Worm (Caenorhabditis elegans) whole organism, late embryonic: ENCODE measurements around the gene dach-1.

Source experiments
- C08G9.2 ChIP-seq: sonication (generic microtip); optimal IDR thresholded peaks from 2 replicates; lab custom pipeline; 2016; ENCODE audit warnings: mild to moderate bottlenecking, missing genetic modification characterization, moderate library complexity, missing compliant biosample characterization
- K02D7.2 ChIP-seq: sonication (generic microtip); optimal IDR thresholded peaks from 2 replicates; lab custom pipeline; 2017; ENCODE audit warnings: mild to moderate bottlenecking, missing genetic modification characterization, missing compliant biosample characterization
- K09A11.1 ChIP-seq: sonication (generic microtip); optimal IDR thresholded peaks from 2 replicates; lab custom pipeline; 2017; ENCODE audit warnings: antibody characterized with exemption, mild to moderate bottlenecking, missing genetic modification characterization, missing compliant biosample characterization; ENCODE audit not compliant: insufficient read depth
- Y22D7AL.16 ChIP-seq: sonication (generic microtip); optimal IDR thresholded peaks from 2 replicates; lab custom pipeline; 2016; ENCODE audit warnings: missing genetic modification characterization, missing compliant biosample characterization
- ama-1 ChIP-seq: fragments of 150-350 bp; optimal IDR thresholded peaks from 2 replicates; lab custom pipeline; 2014
- ceh-14 ChIP-seq: sonication (generic microtip); optimal IDR thresholded peaks from 2 replicates; lab custom pipeline; 2016; ENCODE audit warnings: missing genotype, missing genetic modification characterization, missing compliant biosample characterization
- ceh-2 ChIP-seq: sonication (generic microtip); optimal IDR thresholded peaks from 2 replicates; lab custom pipeline; 2016; ENCODE audit warnings: missing genotype, missing genetic modification characterization, missing compliant biosample characterization
- ceh-22 ChIP-seq: sonication (generic microtip); optimal IDR thresholded peaks from 2 replicates; lab custom pipeline; 2017; ENCODE audit warnings: missing biosample characterization, missing genetic modification characterization
- ceh-31 ChIP-seq: sonication (generic microtip); optimal IDR thresholded peaks from 2 replicates; lab custom pipeline; 2016; ENCODE audit warnings: missing genetic modification characterization, missing compliant biosample characterization
- ceh-6 ChIP-seq: fragments of 200-800 bp; sonication (Bioruptor generic); optimal IDR thresholded peaks from 2 replicates; lab custom pipeline; 2018; ENCODE audit warnings: mild to moderate bottlenecking, missing genetic modification characterization, missing compliant biosample characterization
- ets-4 ChIP-seq: sonication (generic microtip); optimal IDR thresholded peaks from 2 replicates; lab custom pipeline; 2016; ENCODE audit warnings: missing genetic modification characterization, missing compliant biosample characterization
- fax-1 ChIP-seq: sonication (generic microtip); optimal IDR thresholded peaks from 2 replicates; lab custom pipeline; 2016; ENCODE audit warnings: missing genotype, missing genetic modification characterization, missing compliant biosample characterization
- fkh-10 ChIP-seq: fragments of 150-350 bp; optimal IDR thresholded peaks from 2 replicates; lab custom pipeline; 2014; ENCODE audit warnings: missing biosample characterization, missing genetic modification reagents, missing genetic modification characterization
- fkh-6 ChIP-seq: sonication (generic microtip); optimal IDR thresholded peaks from 2 replicates; lab custom pipeline; 2016; ENCODE audit warnings: missing genetic modification characterization, missing compliant biosample characterization
- hlh-13 ChIP-seq: fragments of 200-800 bp; sonication (Bioruptor generic); optimal IDR thresholded peaks from 2 replicates; lab custom pipeline; 2018; ENCODE audit warnings: mild to moderate bottlenecking, missing genetic modification characterization, missing compliant biosample characterization
- hlh-30 ChIP-seq: sonication (generic microtip); optimal IDR thresholded peaks from 2 replicates; lab custom pipeline; 2017; ENCODE audit warnings: antibody characterized with exemption, missing genetic modification characterization, missing compliant biosample characterization; ENCODE audit not compliant: insufficient read depth
- hlh-6 ChIP-seq: sonication (generic microtip); optimal IDR thresholded peaks from 2 replicates; lab custom pipeline; 2016; ENCODE audit warnings: missing genotype, missing genetic modification characterization, missing compliant biosample characterization
- lim-6 ChIP-seq: sonication (generic microtip); optimal IDR thresholded peaks from 2 replicates; lab custom pipeline; 2016; ENCODE audit warnings: missing genetic modification characterization, missing compliant biosample characterization
- lin-11 ChIP-seq: fragments of 200-800 bp; sonication (Bioruptor generic); optimal IDR thresholded peaks from 2 replicates; lab custom pipeline; 2018; ENCODE audit warnings: mild to moderate bottlenecking, missing genetic modification characterization, missing compliant biosample characterization
- mec-3 ChIP-seq: sonication (generic microtip); optimal IDR thresholded peaks from 2 replicates; lab custom pipeline; 2016; ENCODE audit warnings: borderline replicate concordance, missing genetic modification characterization, missing compliant biosample characterization
- nfya-1 ChIP-seq: sonication (generic microtip); optimal IDR thresholded peaks from 2 replicates; lab custom pipeline; 2017; ENCODE audit warnings: missing genetic modification characterization, mild to moderate bottlenecking, missing compliant biosample characterization, antibody characterized with exemption, moderate library complexity
- nhr-11 ChIP-seq: fragments of 150-350 bp; optimal IDR thresholded peaks from 2 replicates; lab custom pipeline; 2014; ENCODE audit warnings: missing biosample characterization, missing genetic modification characterization
- nhr-232 ChIP-seq: sonication (generic microtip); optimal IDR thresholded peaks from 2 replicates; lab custom pipeline; 2016; ENCODE audit warnings: missing genetic modification characterization, missing compliant biosample characterization
- npax-4 ChIP-seq: sonication (generic microtip); optimal IDR thresholded peaks from 2 replicates; lab custom pipeline; 2016; ENCODE audit warnings: missing genetic modification characterization, missing compliant biosample characterization
- pag-3 ChIP-seq: sonication (generic microtip); optimal IDR thresholded peaks from 2 replicates; lab custom pipeline; 2016; ENCODE audit warnings: missing compliant biosample characterization, missing genetic modification characterization, borderline replicate concordance
- pat-9 ChIP-seq: fragments of 200-800 bp; sonication (Bioruptor generic); optimal IDR thresholded peaks from 2 replicates; lab custom pipeline; 2018; ENCODE audit warnings: mild to moderate bottlenecking, missing genetic modification characterization, moderate library complexity, missing compliant biosample characterization
- pha-2 ChIP-seq: sonication (generic microtip); optimal IDR thresholded peaks from 2 replicates; lab custom pipeline; 2017; ENCODE audit warnings: mild to moderate bottlenecking, missing genetic modification characterization, missing compliant biosample characterization
- pqm-1 ChIP-seq: sonication (generic microtip); optimal IDR thresholded peaks from 2 replicates; lab custom pipeline; 2016; ENCODE audit warnings: missing genetic modification characterization, missing compliant biosample characterization
- pros-1 ChIP-seq: fragments of 150-350 bp; optimal IDR thresholded peaks from 2 replicates; lab custom pipeline; 2014; ENCODE audit warnings: missing biosample characterization, missing genetic modification reagents, missing genetic modification characterization
- ref-2 ChIP-seq: sonication (generic microtip); optimal IDR thresholded peaks from 2 replicates; lab custom pipeline; 2016; ENCODE audit warnings: missing genetic modification characterization, missing compliant biosample characterization
- rnt-1 ChIP-seq: sonication (generic microtip); optimal IDR thresholded peaks from 2 replicates; lab custom pipeline; 2016; ENCODE audit warnings: missing genetic modification characterization, missing compliant biosample characterization
- sox-2 ChIP-seq: fragments of 200-800 bp; sonication (Bioruptor generic); IDR thresholded peaks from 2 replicates; pipeline ENCODE4 v1.3.6; 2022; ENCODE audit warnings: missing genetic modification reagents, missing genetic modification characterization, missing compliant biosample characterization
- sox-4 ChIP-seq: sonication (generic microtip); optimal IDR thresholded peaks from 2 replicates; lab custom pipeline; 2017; ENCODE audit warnings: mild to moderate bottlenecking, missing genetic modification characterization, inconsistent platforms, missing compliant biosample characterization
- tbx-2 ChIP-seq: sonication (generic microtip); optimal IDR thresholded peaks from 2 replicates; lab custom pipeline; 2016; ENCODE audit warnings: missing genetic modification characterization, missing compliant biosample characterization
- tbx-7 ChIP-seq: sonication (generic microtip); optimal IDR thresholded peaks from 2 replicates; lab custom pipeline; 2016; ENCODE audit warnings: missing genotype, missing genetic modification characterization, missing compliant biosample characterization
- ttx-3 ChIP-seq: sonication (generic microtip); optimal IDR thresholded peaks from 2 replicates; lab custom pipeline; 2016; ENCODE audit warnings: missing genetic modification reagents, missing genetic modification characterization, missing compliant biosample characterization
- unc-55 ChIP-seq: sonication (generic microtip); optimal IDR thresholded peaks from 2 replicates; lab custom pipeline; 2017; ENCODE audit warnings: missing biosample characterization, missing genetic modification reagents, missing genetic modification characterization
- unc-86 ChIP-seq: sonication (generic microtip); optimal IDR thresholded peaks from 2 replicates; lab custom pipeline; 2016; ENCODE audit warnings: missing genetic modification characterization, missing compliant biosample characterization
- zip-5 ChIP-seq: sonication (generic microtip); optimal IDR thresholded peaks from 2 replicates; lab custom pipeline; 2016; ENCODE audit warnings: missing genetic modification characterization, missing compliant biosample characterization
- ztf-16 ChIP-seq: sonication (generic microtip); optimal IDR thresholded peaks from 2 replicates; lab custom pipeline; 2017; ENCODE audit warnings: missing genetic modification characterization, missing compliant biosample characterization

The dach-1 gene

DNA sequence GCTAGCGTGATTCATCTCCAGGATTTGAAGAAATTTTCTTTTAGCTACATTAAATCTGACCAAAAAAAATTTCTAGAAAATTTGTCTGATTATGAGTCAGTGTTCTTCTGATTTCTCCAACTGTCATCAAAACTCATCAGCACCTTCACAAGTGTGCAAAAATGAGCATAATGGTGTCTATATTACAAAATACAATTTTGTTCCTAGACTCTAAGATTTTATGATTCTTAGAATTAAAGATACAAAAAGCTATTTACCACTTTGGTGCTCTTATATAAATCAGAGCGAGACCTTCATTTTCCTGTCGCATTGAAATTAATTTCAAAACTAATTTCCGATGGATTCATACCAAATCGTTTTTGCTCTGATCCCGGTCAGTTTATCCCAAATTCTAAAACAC lies 37.4 kb upstream of the dach-1 start, which contains the start of gene srx-68:
srx-68 (plus strand) TSS at position 301 of the 400 bp plus-strand sequence.
- TF ChIP-seq Y22D7AL.16: no peak
- TF ChIP-seq ttx-3 (tag; lab: Kevin White, UChicago): no peak
- TF ChIP-seq tbx-7 (tag; lab: Kevin White, UChicago): no peak
- TF ChIP-seq, all 69 proteins: peak for 0

DNA sequence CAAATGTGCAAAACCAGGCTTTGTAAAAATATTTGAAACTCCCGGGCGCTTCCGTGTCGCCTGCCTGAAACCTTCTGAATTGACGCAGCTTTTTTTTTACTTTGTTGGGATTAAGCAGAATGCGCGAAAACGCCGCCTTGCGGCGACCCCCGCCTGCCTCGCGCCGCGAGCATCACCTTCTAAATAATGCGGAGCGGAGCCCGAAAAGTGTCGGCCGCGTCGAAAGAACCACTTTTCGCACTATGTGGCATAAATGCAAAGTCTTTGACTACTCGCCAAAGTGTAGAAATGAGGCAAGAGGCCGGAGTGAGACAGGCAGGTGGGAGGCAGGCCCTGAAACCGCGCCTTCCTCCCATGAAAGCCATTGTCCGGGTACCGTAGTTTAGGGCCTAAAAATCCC lies 36.7 kb upstream of the dach-1 start:
- TF ChIP-seq unc-86 (tag; lab: Kevin White, UChicago) (no peak), fkh-6 (no peak), ceh-31 (tag; lab: Kevin White, UChicago) (no peak), pag-3 (tag; lab: Kevin White, UChicago) (no peak), unc-55 (GFP tag; lab: Kevin White, UChicago) (no peak), fax-1 (tag; lab: Kevin White, UChicago) (no peak), mec-3 (tag; lab: Kevin White, UChicago) (no peak), nfya-1 (tag; lab: Kevin White, UChicago) (no peak), rnt-1 (no peak)
- TF ChIP-seq, all 69 proteins: peak for 0

DNA sequence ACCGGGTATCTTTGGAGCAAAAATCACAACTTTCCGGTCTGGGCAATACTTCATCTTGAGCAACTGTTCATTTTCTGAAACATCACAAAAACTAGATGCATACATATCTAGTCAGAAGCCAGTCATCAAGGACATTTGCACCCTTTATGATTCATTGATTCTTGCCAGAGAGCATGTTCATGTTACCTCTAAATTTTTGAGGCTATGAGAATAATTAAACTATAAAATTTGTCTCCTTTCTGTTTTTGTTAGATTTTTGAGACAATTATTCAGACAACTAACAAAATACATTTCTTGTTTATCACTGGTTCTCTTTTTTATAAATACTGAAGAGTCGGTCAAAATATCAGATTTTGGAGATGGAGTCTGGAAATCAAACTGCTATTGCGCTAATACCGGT lies 33.3 kb upstream of the dach-1 start, which contains the start of gene srx-67:
srx-67 (plus strand) TSS at position 301 of the 400 bp plus-strand sequence.
- TF ChIP-seq nhr-232 (tag; lab: Kevin White, UChicago) (no peak), C08G9.2 (tag; lab: Kevin White, UChicago) (no peak), fkh-10 (GFP tag; lab: Kevin White, UChicago) (no peak), sox-2 (no peak), K09A11.1 (tag; lab: Kevin White, UChicago) (no peak), nhr-11 (no peak), hlh-13 (GFP tag; lab: Kevin White, UChicago) (no peak), hlh-6 (tag; lab: Kevin White, UChicago) (no peak), ceh-2 (tag; lab: Kevin White, UChicago) (no peak), fkh-6 (no peak), unc-86 (tag; lab: Kevin White, UChicago) (no peak), ceh-31 (tag; lab: Kevin White, UChicago) (no peak), ceh-14 (tag; lab: Kevin White, UChicago) (no peak), K02D7.2 (tag; lab: Kevin White, UChicago) (no peak)
- TF ChIP-seq, all 69 proteins: peak for 0

- TF ChIP-seq ceh-22 (tag; lab: Kevin White, UChicago) (no peak), C08G9.2 (tag; lab: Kevin White, UChicago) (no peak), pat-9 (tag; lab: Kevin White, UChicago) (no peak), hlh-30 (tag; lab: Kevin White, UChicago) (no peak), ceh-2 (tag; lab: Kevin White, UChicago) (no peak), hlh-13 (GFP tag; lab: Kevin White, UChicago) (no peak), pqm-1 (no peak), sox-2 (no peak), unc-86 (tag; lab: Kevin White, UChicago) (no peak), tbx-7 (tag; lab: Kevin White, UChicago) (no peak), ztf-16 (tag; lab: Kevin White, UChicago) (no peak), rnt-1 (no peak), ceh-6 (no peak), lim-6 (no peak), pha-2 (no peak), pag-3 (tag; lab: Kevin White, UChicago) (no peak), ets-4 (tag; lab: Kevin White, UChicago) (no peak)
- TF ChIP-seq, all 69 proteins: peak for 0
Observed at ce11 chrV:3919289-3919688, 30.5 kb upstream of the dach-1 start, which contains the start of gene srx-66. Gene srx-66 (plus strand): TSS chrV:3919589.

- TF ChIP-seq ceh-6 (no peak), lim-6 (no peak), tbx-2 (tag; lab: Kevin White, UChicago) (no peak), pros-1 (tag; lab: Kevin White, UChicago) (no peak), nhr-11 (no peak), pha-2 (no peak), lin-11 (tag; lab: Kevin White, UChicago) (no peak), K02D7.2 (tag; lab: Kevin White, UChicago) (no peak), sox-4 (no peak), hlh-13 (GFP tag; lab: Kevin White, UChicago) (no peak), npax-4 (tag; lab: Kevin White, UChicago) (no peak), ref-2 (tag; lab: Kevin White, UChicago) (no peak), ama-1 (lab: Kevin White, UChicago) (no peak), rnt-1 (no peak), zip-5 (tag; lab: Kevin White, UChicago) (no peak)
Observed at ce11 chrV:3921635-3922034, 28.2 kb upstream of the dach-1 start, which contains the start of gene srx-65. Gene srx-65 (plus strand): TSS chrV:3921935.
